Fruit fly (Drosophila melanogaster): ENCODE results near the gene Edem1.
A peak's percentile ranks its signal among the peaks of the same experiment; 100 is the strongest.

Gene Edem1

DNA sequence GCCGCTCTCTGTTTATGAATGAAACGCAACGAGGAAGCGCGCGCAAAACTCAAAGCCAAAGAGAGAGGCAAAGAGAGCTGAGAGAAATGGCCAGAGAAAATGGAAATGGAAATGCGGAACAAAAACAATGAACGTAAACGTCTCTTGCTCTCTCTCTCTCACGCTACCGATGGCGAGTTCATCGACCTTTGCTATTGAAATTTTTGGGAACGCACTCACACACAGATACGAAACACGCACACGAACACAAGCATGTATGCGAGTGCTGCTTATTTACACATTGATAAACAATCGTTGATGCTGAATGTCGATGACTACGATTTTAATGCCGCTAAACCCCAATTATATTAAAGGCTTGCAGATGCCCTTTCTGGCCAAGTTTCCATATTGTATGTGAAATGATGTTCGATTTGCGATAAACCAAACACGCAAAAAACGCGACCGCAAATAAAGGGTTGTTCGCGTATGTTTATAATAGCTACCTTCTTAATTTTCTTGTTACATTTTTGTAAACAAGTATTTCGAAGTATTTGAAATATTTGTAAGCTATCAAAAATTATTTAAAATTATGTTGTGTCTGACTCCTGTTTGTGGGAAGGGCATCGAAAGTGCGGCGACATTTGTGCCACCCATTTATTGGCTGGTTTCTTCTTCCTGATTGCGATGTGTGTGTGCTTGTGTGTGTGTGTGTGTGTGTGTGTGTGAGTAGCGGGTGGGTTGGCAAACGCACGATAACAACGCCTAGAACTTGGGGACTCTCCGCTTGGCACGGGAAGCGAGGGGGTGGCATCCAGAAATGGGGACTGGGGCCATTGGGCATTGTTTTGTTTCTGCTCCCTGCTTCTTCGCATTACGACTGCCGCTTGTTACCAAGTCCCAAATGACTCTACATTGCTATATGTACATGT, 35.0 kb upstream of the Edem1 start (continued):
- TF ChIP-seq zfh1 (GFP tag; IDR thresholded peaks at IDR 0.05) (peak; percentile 46; the same call in 1 of the 3 replicates), Kr (GFP tag; optimal IDR thresholded peaks at IDR 0.05) (peak; percentile 29), sug (tag; optimal IDR thresholded peaks at IDR 0.05) (peak; percentile 58), tgo (GFP tag; IDR thresholded peaks at IDR 0.05) (no peak), tna (GFP tag; IDR thresholded peaks at IDR 0.05; ENCODE audit: partially characterized antibody) (no peak), Pdp1 (GFP tag; optimal IDR thresholded peaks at IDR 0.05) (peak; percentile 49 to 58), tup (GFP tag; optimal IDR thresholded peaks at IDR 0.05) (no peak), Hr51 (GFP tag; optimal IDR thresholded peaks at IDR 0.05) (peak; percentile 6 to 71), jing (GFP tag; optimal IDR thresholded peaks at IDR 0.05) (peak; percentile 57), bowl (GFP tag; IDR thresholded peaks at IDR 0.05) (no peak), sima (GFP tag; optimal IDR thresholded peaks at IDR 0.05) (peak; percentile 27), Sox102F (GFP tag; optimal IDR thresholded peaks at IDR 0.05) (peak; percentile 78), Hr39 (optimal IDR thresholded peaks at IDR 0.05) (no peak), Atf-2 (GFP tag; optimal IDR thresholded peaks at IDR 0.05) (peak; percentile 58), CG14441 (GFP tag; IDR thresholded peaks at IDR 0.05) (no peak), sens-2 (GFP tag; IDR thresholded peaks at IDR 0.05) (no peak), CG2889 (GFP tag; IDR thresholded peaks at IDR 0.05) (no peak), CG8765 (GFP tag; IDR thresholded peaks at IDR 0.05) (no peak), CG1024 (GFP tag; IDR thresholded peaks at IDR 0.05) (no peak), sd (tag; optimal IDR thresholded peaks at IDR 0.05) (peak; percentile 68), trh (GFP tag; optimal IDR thresholded peaks at IDR 0.05) (peak; percentile 19), MTF-1 (GFP tag; optimal IDR thresholded peaks at IDR 0.05; ENCODE audit: borderline replicate concordance) (no peak), ara (GFP tag; IDR thresholded peaks at IDR 0.05) (no peak), Sry-δ (GFP tag; optimal IDR thresholded peaks at IDR 0.05) (peak; percentile 17), nerfin-1 (tag; optimal IDR thresholded peaks at IDR 0.05) (peak; percentile 73), CG2116 (GFP tag; optimal IDR thresholded peaks at IDR 0.05) (peak; percentile 13), tll (GFP tag; optimal IDR thresholded peaks at IDR 0.05) (no peak), Poxn (GFP tag; IDR thresholded peaks at IDR 0.05) (no peak), dm (GFP tag; optimal IDR thresholded peaks at IDR 0.05) (peak; percentile 42), CG13296 (GFP tag; optimal IDR thresholded peaks at IDR 0.05) (peak; percentile 47), Scr (GFP tag; IDR thresholded peaks at IDR 0.05; ENCODE audit: partially characterized antibody) (no peak), CkIIα-i1 (GFP tag; IDR thresholded peaks at IDR 0.05) (no peak), CG17829 (tag; optimal IDR thresholded peaks at IDR 0.05) (peak; percentile 66), CG11247 (GFP tag; IDR thresholded peaks at IDR 0.05) (peak; percentile 36; the same call in 1 of the 2 replicates), B-H2 (GFP tag; optimal IDR thresholded peaks at IDR 0.05) (no peak), CG10366 (GFP tag; IDR thresholded peaks at IDR 0.05) (no peak; the same call in 1 of the 2 replicates), trem (tag; optimal IDR thresholded peaks at IDR 0.05) (peak; percentile 32), lilli (GFP tag; optimal IDR thresholded peaks at IDR 0.05) (peak; percentile 76), Gsc (GFP tag; IDR thresholded peaks at IDR 0.05) (peak; percentile 27; the same call in 1 of the 2 replicates), ATbp (GFP tag; optimal IDR thresholded peaks at IDR 0.05) (peak; percentile 79), CG15479 (GFP tag; optimal IDR thresholded peaks at IDR 0.05) (no peak), CG6654 (GFP tag; optimal IDR thresholded peaks at IDR 0.05) (peak; percentile 51), CG16815 (GFP tag; optimal IDR thresholded peaks at IDR 0.05) (peak; percentile 71), en (GFP tag; optimal IDR thresholded peaks at IDR 0.05) (peak; percentile 53), Awh (GFP tag; IDR thresholded peaks at IDR 0.05) (no peak), NC2β (GFP tag; optimal IDR thresholded peaks at IDR 0.05) (peak; percentile 66), dan (GFP tag; IDR thresholded peaks at IDR 0.05) (no peak), CG15514 (GFP tag; optimal IDR thresholded peaks at IDR 0.05) (peak; percentile 47), croc (GFP tag; conservative IDR thresholded peaks at IDR 0.05) (peak; percentile 47; the same call in 2 of the 3 replicates)
